Worm (Caenorhabditis elegans): Measurements from ENCODE around the gene F13E9.19.

The F13E9.19 gene

ce11 chrIV:10933777-10934546 lies 34.8 kb downstream of the F13E9.19 start:
- TF ChIP-seq ZK546.5 (tag; optimal IDR thresholded peaks at IDR 0.05) (no peak), crh-2 (tag; optimal IDR thresholded peaks at IDR 0.05) (peak; percentile 28), nhr-10 (tag; optimal IDR thresholded peaks at IDR 0.05) (no peak), nhr-6 (tag; optimal IDR thresholded peaks at IDR 0.05) (peak; percentile 6), nhr-25 (tag; optimal IDR thresholded peaks at IDR 0.05) (no peak), lsy-2 (tag; optimal IDR thresholded peaks at IDR 0.05) (peak in 1 of 2 experiments; percentile 42), sem-4 (tag; optimal IDR thresholded peaks at IDR 0.05) (no peak), nhr-77 (tag; optimal IDR thresholded peaks at IDR 0.05) (no peak), lin-13 (GFP tag; optimal IDR thresholded peaks at IDR 0.05) (no peak), unc-62 (GFP tag; optimal IDR thresholded peaks at IDR 0.05) (no peak), F13H6.1 (tag; optimal IDR thresholded peaks at IDR 0.05) (no peak), nhr-21 (tag; optimal IDR thresholded peaks at IDR 0.05) (no peak), elt-3 (tag; optimal IDR thresholded peaks at IDR 0.05) (no peak), nhr-237 (tag; optimal IDR thresholded peaks at IDR 0.05) (no peak), egl-27 (tag; optimal IDR thresholded peaks at IDR 0.05) (no peak), sma-9 (GFP tag; optimal IDR thresholded peaks at IDR 0.05) (peak; percentile 42), sma-9 (tag; optimal IDR thresholded peaks at IDR 0.05) (no peak), ztf-4 (tag; optimal IDR thresholded peaks at IDR 0.05) (peak; percentile 31), skn-1 (tag; optimal IDR thresholded peaks at IDR 0.05) (no peak), elt-1 (tag; optimal IDR thresholded peaks at IDR 0.05) (no peak), nhr-129 (tag; optimal IDR thresholded peaks at IDR 0.05) (peak; percentile 36), mab-5 (tag; optimal IDR thresholded peaks at IDR 0.05) (no peak), lin-39 (tag; optimal IDR thresholded peaks at IDR 0.05) (no peak), zag-1 (tag; optimal IDR thresholded peaks at IDR 0.05) (no peak), ztf-11 (tag; optimal IDR thresholded peaks at IDR 0.05) (no peak), aly-2 (tag; optimal IDR thresholded peaks at IDR 0.05) (no peak), R02D3.7 (tag; optimal IDR thresholded peaks at IDR 0.05) (no peak), ama-1 (optimal IDR thresholded peaks at IDR 0.05) (peak; percentile 66), Y55F3AM.14 (GFP tag; optimal IDR thresholded peaks at IDR 0.05) (peak; percentile 57), ztf-1 (GFP tag; conservative IDR thresholded peaks at IDR 0.05) (no peak), dmd-4 (tag; optimal IDR thresholded peaks at IDR 0.05) (no peak), alr-1 (tag; optimal IDR thresholded peaks at IDR 0.05) (no peak), nhr-23 (tag; optimal IDR thresholded peaks at IDR 0.05) (no peak), unc-39 (tag; optimal IDR thresholded peaks at IDR 0.05) (no peak), ceh-82 (tag; optimal IDR thresholded peaks at IDR 0.05) (no peak), blmp-1 (tag; optimal IDR thresholded peaks at IDR 0.05; ENCODE audit: insufficient read depth) (no peak), unc-55 (GFP tag; optimal IDR thresholded peaks at IDR 0.05) (no peak), lin-11 (tag; optimal IDR thresholded peaks at IDR 0.05) (no peak), C34F6.9 (tag; optimal IDR thresholded peaks at IDR 0.05) (no peak), gmeb-1 (tag; optimal IDR thresholded peaks at IDR 0.05) (peak; percentile 13), nhr-11 (tag; optimal IDR thresholded peaks at IDR 0.05) (no peak), sma-3 (GFP tag; optimal IDR thresholded peaks at IDR 0.05) (no peak), mdl-1 (tag; optimal IDR thresholded peaks at IDR 0.05) (no peak), ceh-16 (tag; optimal IDR thresholded peaks at IDR 0.05) (no peak), peb-1 (tag; optimal IDR thresholded peaks at IDR 0.05) (no peak), fos-1 (tag; optimal IDR thresholded peaks at IDR 0.05) (no peak), mbf-1 (tag; optimal IDR thresholded peaks at IDR 0.05) (no peak), snpc-4 (tag; optimal IDR thresholded peaks at IDR 0.05) (no peak), nhr-12 (tag; optimal IDR thresholded peaks at IDR 0.05) (no peak)
